Fruit fly (Drosophila melanogaster) Kc167 (cell line): ENCODE measurements around the gene CG42795.

Source experiments
- Myc ChIP-seq: fragments of >200 bp; optimal IDR thresholded peaks from 2 replicates; lab custom pipeline; 2017; ENCODE audit warnings: missing external identifiers
- Sin3A ChIP-seq: fragments of >200 bp; optimal IDR thresholded peaks from 2 replicates; lab custom pipeline; 2018; ENCODE audit warnings: missing external identifiers
- h ChIP-seq: fragments of >200 bp; optimal IDR thresholded peaks from 3 replicates; lab custom pipeline; 2018; ENCODE audit warnings: missing external identifiers
- insv ChIP-seq: fragments of >200 bp; optimal IDR thresholded peaks from 3 replicates; lab custom pipeline; 2018; ENCODE audit warnings: missing external identifiers
- psq ChIP-seq: fragments of >200 bp; optimal IDR thresholded peaks from 2 replicates; lab custom pipeline; 2017; ENCODE audit warnings: missing external identifiers
- ttk ChIP-seq: sonication (Bioruptor generic); optimal IDR thresholded peaks from 2 replicates; lab custom pipeline; 2017; ENCODE audit warnings: missing external identifiers

The CG42795 gene

dm6 chr3R:10268101-10268864 lies 42.8 kb downstream of the CG42795 start:
- TF ChIP-seq insv (lab: Kevin White, UChicago): no peak
- TF ChIP-seq h (lab: Kevin White, UChicago): no peak
- TF ChIP-seq ttk (lab: Kevin White, UChicago): no peak
- no peak for TF ChIP-seq Sin3A (lab: Kevin White, UChicago)

dm6 chr3R:10268865-10269442 lies 43.5 kb downstream of the CG42795 start:
- TF ChIP-seq ttk (lab: Kevin White, UChicago) (no peak), Myc (lab: Kevin White, UChicago) (no peak), psq (lab: Kevin White, UChicago) (no peak), Sin3A (lab: Kevin White, UChicago) (no peak), insv (lab: Kevin White, UChicago) (no peak), h (lab: Kevin White, UChicago) (no peak)

- TF ChIP-seq psq (lab: Kevin White, UChicago): no peak
- no peak for TF ChIP-seq Sin3A (lab: Kevin White, UChicago)
- TF ChIP-seq insv (lab: Kevin White, UChicago): no peak
- no peak for TF ChIP-seq ttk (lab: Kevin White, UChicago)
- TF ChIP-seq Myc (lab: Kevin White, UChicago): no peak
- no peak for TF ChIP-seq h (lab: Kevin White, UChicago)
Measured at dm6 chr3R:10269921-10270431, 44.5 kb downstream of the CG42795 start.

dm6 chr3R:10272695-10273094 lies 47.2 kb downstream of the CG42795 start:
- TF ChIP-seq ttk (lab: Kevin White, UChicago) (no peak), Sin3A (lab: Kevin White, UChicago) (no peak), insv (lab: Kevin White, UChicago) (no peak)

dm6 chr3R:10274306-10274705 lies 48.8 kb downstream of the CG42795 start:
- TF ChIP-seq Myc (lab: Kevin White, UChicago) (no peak), Sin3A (lab: Kevin White, UChicago) (no peak), psq (lab: Kevin White, UChicago) (no peak), h (lab: Kevin White, UChicago) (no peak), insv (lab: Kevin White, UChicago) (no peak), ttk (lab: Kevin White, UChicago) (no peak)

dm6 chr3R:10274829-10275228 lies 49.3 kb downstream of the CG42795 start:
- TF ChIP-seq ttk (lab: Kevin White, UChicago) (no peak), Sin3A (lab: Kevin White, UChicago) (no peak), insv (lab: Kevin White, UChicago) (no peak), psq (lab: Kevin White, UChicago) (no peak), Myc (lab: Kevin White, UChicago) (no peak), h (lab: Kevin White, UChicago) (no peak)

- no peak for TF ChIP-seq Myc (lab: Kevin White, UChicago)
- TF ChIP-seq ttk (lab: Kevin White, UChicago): no peak
- no peak for TF ChIP-seq h (lab: Kevin White, UChicago)
- no peak for TF ChIP-seq Sin3A (lab: Kevin White, UChicago)
- no peak for TF ChIP-seq insv (lab: Kevin White, UChicago)
- TF ChIP-seq psq (lab: Kevin White, UChicago): no peak
Measured at dm6 chr3R:10276002-10276401, 50.5 kb downstream of the CG42795 start.

- TF ChIP-seq ttk (lab: Kevin White, UChicago) (no peak), Myc (lab: Kevin White, UChicago) (no peak), Sin3A (lab: Kevin White, UChicago) (no peak), insv (lab: Kevin White, UChicago) (no peak), h (lab: Kevin White, UChicago) (no peak), psq (lab: Kevin White, UChicago) (no peak)
Measured at dm6 chr3R:10282077-10282476, 56.6 kb downstream of the CG42795 start.

- TF ChIP-seq Myc (lab: Kevin White, UChicago) (no peak), ttk (lab: Kevin White, UChicago) (no peak), insv (lab: Kevin White, UChicago) (no peak), Sin3A (lab: Kevin White, UChicago) (no peak)
Measured at dm6 chr3R:10283114-10283513, 57.6 kb downstream of the CG42795 start.

- no peak for TF ChIP-seq insv (lab: Kevin White, UChicago)
- TF ChIP-seq ttk (lab: Kevin White, UChicago): no peak
- TF ChIP-seq Myc (lab: Kevin White, UChicago): no peak
- TF ChIP-seq Sin3A (lab: Kevin White, UChicago): no peak
- TF ChIP-seq h (lab: Kevin White, UChicago): no peak
- TF ChIP-seq psq (lab: Kevin White, UChicago): no peak
Measured at dm6 chr3R:10284169-10284568, 58.7 kb downstream of the CG42795 start.
